Worm (Caenorhabditis elegans) whole organism, young adult: ENCODE results near the gene frpr-10.
A peak's percentile ranks its signal among the peaks of the same experiment; 100 is the strongest.
"Not testable (repeated sequence)": the region's sequence is repeated elsewhere in the genome, so short reads cannot be mapped to it uniquely, and the experiment has no call there.

ENCODE experiments used
- B0019.2 ChIP-seq: fragments of 200-800 bp; sonication (Bioruptor generic); conservative IDR thresholded peaks from 2 replicates; pipeline ENCODE4 v1.3.6; 2022; ENCODE audit warnings: missing genetic modification reagents, missing genetic modification characterization, missing compliant biosample characterization
- B0035.1 ChIP-seq: sonication (generic microtip); optimal IDR thresholded peaks from 2 replicates; lab custom pipeline; 2016; ENCODE audit warnings: missing genetic modification characterization, mild to moderate bottlenecking, missing compliant biosample characterization, missing genotype, missing genetic modification reagents
- C17E4.6 ChIP-seq: fragments of 200-800 bp; sonication (Bioruptor generic); IDR thresholded peaks from 2 replicates; pipeline ENCODE4 v1.3.6; 2022; ENCODE audit warnings: missing genetic modification reagents, missing genetic modification characterization, missing compliant biosample characterization
- D2030.7 ChIP-seq: fragments of 200-800 bp; sonication (Bioruptor generic); IDR thresholded peaks from 2 replicates; pipeline ENCODE4 v1.3.6; 2022; ENCODE audit warnings: missing genetic modification reagents, missing genetic modification characterization, missing compliant biosample characterization
- F23B12.7 ChIP-seq: sonication (generic microtip); optimal IDR thresholded peaks from 2 replicates; lab custom pipeline; 2017; ENCODE audit warnings: missing genetic modification characterization, mild to moderate bottlenecking, missing compliant biosample characterization, antibody characterized with exemption, moderate library complexity; ENCODE audit not compliant: insufficient read depth
- F49E8.2 ChIP-seq: sonication (generic microtip); optimal IDR thresholded peaks from 3 replicates; lab custom pipeline; 2017; ENCODE audit warnings: missing genetic modification characterization, mild to moderate bottlenecking, missing compliant biosample characterization, antibody characterized with exemption, moderate library complexity; ENCODE audit not compliant: insufficient read depth
- F57C9.4 ChIP-seq: sonication (generic microtip); optimal IDR thresholded peaks from 2 replicates; lab custom pipeline; 2017; ENCODE audit warnings: mild to moderate bottlenecking, missing genetic modification characterization, missing compliant biosample characterization
- K11D2.4 ChIP-seq: fragments of 200-800 bp; sonication (Bioruptor generic); IDR thresholded peaks from 2 replicates; pipeline ENCODE4 v1.3.6; 2022; ENCODE audit warnings: missing genetic modification reagents, missing genetic modification characterization, missing compliant biosample characterization
- K12H6.12 ChIP-seq: fragments of 200-800 bp; sonication (Bioruptor generic); optimal IDR thresholded peaks from 2 replicates; lab custom pipeline; 2018; ENCODE audit warnings: mild to moderate bottlenecking, missing genetic modification characterization, missing compliant biosample characterization
- Y56A3A.18 ChIP-seq: fragments of 200-800 bp; sonication (Bioruptor generic); IDR thresholded peaks from 2 replicates; pipeline ENCODE4 v1.3.6; 2022; ENCODE audit warnings: missing genetic modification reagents, missing genetic modification characterization, missing compliant biosample characterization
- Y79H2A.3 ChIP-seq: fragments of 200-800 bp; sonication (Bioruptor generic); conservative IDR thresholded peaks from 2 replicates; pipeline ENCODE4 v1.3.6; 2022; ENCODE audit warnings: missing genetic modification reagents, missing genetic modification characterization, missing compliant biosample characterization
- Y95B8A.8 ChIP-seq: fragments of 200-800 bp; sonication (Bioruptor generic); IDR thresholded peaks from 2 replicates; pipeline ENCODE4 v1.3.6; 2022; ENCODE audit warnings: missing genetic modification reagents, missing genetic modification characterization, missing compliant biosample characterization
- ZK185.1 ChIP-seq: sonication (generic microtip); optimal IDR thresholded peaks from 2 replicates; lab custom pipeline; 2016; ENCODE audit warnings: mild to moderate bottlenecking, missing genetic modification characterization, missing compliant biosample characterization; ENCODE audit not compliant: poor library complexity, severe bottlenecking
- ama-1 ChIP-seq, 3 experiments: fragments of 150-350 bp in 1 of 3; sonication (generic microtip) in 2 of 3; optimal IDR thresholded peaks; 2 replicates each; lab custom pipeline; 2014 to 2018; ENCODE audit warnings: missing biosample characterization in 2 of 3, missing genetic modification characterization in 2 of 3, missing genetic modification reagents in 2 of 3
- aptf-2 ChIP-seq: fragments of 200-800 bp; sonication (Bioruptor generic); conservative IDR thresholded peaks from 2 replicates; pipeline ENCODE4 v1.3.6; 2022; ENCODE audit warnings: missing genetic modification reagents, missing genetic modification characterization, missing compliant biosample characterization
- attf-6 ChIP-seq: fragments of 200-800 bp; sonication (Bioruptor generic); IDR thresholded peaks from 2 replicates; pipeline ENCODE4 v1.3.6; 2022; ENCODE audit warnings: missing genetic modification reagents, missing genetic modification characterization, missing compliant biosample characterization
- ccch-3 ChIP-seq: fragments of 200-800 bp; sonication (Bioruptor generic); optimal IDR thresholded peaks from 2 replicates; lab custom pipeline; 2018; ENCODE audit warnings: mild to moderate bottlenecking, missing genetic modification characterization, missing compliant biosample characterization
- cebp-1 ChIP-seq, 2 experiments: fragments of 200-800 bp in 1 of 2; sonication (Bioruptor generic) in 1 of 2; sonication (generic microtip) in 1 of 2; IDR thresholded peaks in 1 of 2; optimal IDR thresholded peaks in 1 of 2; 2 replicates each; pipeline versions ENCODE4 v1.3.6 to Lab custom; 2017 to 2022; ENCODE audit warnings: missing compliant biosample characterization in 2 of 2, missing genetic modification characterization in 2 of 2, mild to moderate bottlenecking in 1 of 2, missing genetic modification reagents in 1 of 2, moderate library complexity in 1 of 2
- ceh-27 ChIP-seq: fragments of 200-800 bp; sonication (Bioruptor generic); optimal IDR thresholded peaks from 2 replicates; lab custom pipeline; 2018; ENCODE audit warnings: mild to moderate bottlenecking, missing genetic modification characterization, moderate library complexity, missing compliant biosample characterization
- die-1 ChIP-seq: sonication (generic microtip); optimal IDR thresholded peaks from 2 replicates; lab custom pipeline; 2016; ENCODE audit warnings: missing genotype, mild to moderate bottlenecking, missing genetic modification characterization, missing compliant biosample characterization
- efl-1 ChIP-seq: fragments of 150-350 bp; optimal IDR thresholded peaks from 2 replicates; lab custom pipeline; 2014; ENCODE audit warnings: missing biosample characterization, missing genetic modification reagents, missing genetic modification characterization
- ekl-4 ChIP-seq: fragments of 200-800 bp; sonication (Bioruptor generic); IDR thresholded peaks from 2 replicates; pipeline ENCODE4 v1.3.6; 2022; ENCODE audit warnings: missing genetic modification reagents, missing genetic modification characterization, missing compliant biosample characterization
- him-1 ChIP-seq: sonication (generic microtip); optimal IDR thresholded peaks from 2 replicates; lab custom pipeline; 2016; ENCODE audit warnings: missing genotype, missing genetic modification reagents, missing genetic modification characterization, missing compliant biosample characterization
- hmg-1.2 ChIP-seq: fragments of 200-800 bp; sonication (Bioruptor generic); IDR thresholded peaks from 2 replicates; pipeline ENCODE4 v1.3.6; 2022; ENCODE audit warnings: missing genetic modification reagents, missing genetic modification characterization, missing compliant biosample characterization
- hsf-1 ChIP-seq: fragments of 200-800 bp; sonication (Bioruptor generic); IDR thresholded peaks from 2 replicates; pipeline ENCODE4 v1.3.6; 2022; ENCODE audit warnings: missing genetic modification reagents, missing genetic modification characterization, missing compliant biosample characterization
- let-526 ChIP-seq: fragments of 200-800 bp; sonication (Bioruptor generic); IDR thresholded peaks from 2 replicates; pipeline ENCODE4 v1.3.6; 2022; ENCODE audit warnings: missing genetic modification reagents, missing genetic modification characterization, missing compliant biosample characterization
- lin-35 ChIP-seq, 3 experiments: fragments of 150-350 bp in 2 of 3; sonication (generic microtip) in 1 of 3; optimal IDR thresholded peaks; 2 replicates each; lab custom pipeline; 2014 to 2018; ENCODE audit warnings: missing biosample characterization in 3 of 3, missing genetic modification characterization in 3 of 3, missing genetic modification reagents in 3 of 3
- lin-54 ChIP-seq: fragments of 200-800 bp; sonication (Bioruptor generic); optimal IDR thresholded peaks from 2 replicates; lab custom pipeline; 2018; ENCODE audit warnings: mild to moderate bottlenecking, missing genetic modification characterization, missing compliant biosample characterization
- lir-1 ChIP-seq: fragments of 200-800 bp; sonication (Bioruptor generic); conservative IDR thresholded peaks from 2 replicates; pipeline ENCODE4 v1.3.6; 2022; ENCODE audit warnings: missing genetic modification reagents, missing genetic modification characterization, missing compliant biosample characterization
- madf-10 ChIP-seq: sonication (generic microtip); optimal IDR thresholded peaks from 2 replicates; lab custom pipeline; 2016; ENCODE audit warnings: mild to moderate bottlenecking, missing genetic modification characterization, missing compliant biosample characterization
- madf-6 ChIP-seq: fragments of 200-800 bp; sonication (Bioruptor generic); IDR thresholded peaks from 2 replicates; pipeline ENCODE4 v1.3.6; 2022; ENCODE audit warnings: missing genetic modification reagents, missing genetic modification characterization, missing compliant biosample characterization
- madf-8 ChIP-seq: fragments of 200-800 bp; sonication (Bioruptor generic); conservative IDR thresholded peaks from 2 replicates; pipeline ENCODE4 v1.3.6; 2022; ENCODE audit warnings: missing genetic modification reagents, missing genetic modification characterization, missing compliant biosample characterization
- nfyb-1 ChIP-seq: fragments of 200-800 bp; sonication (Bioruptor generic); IDR thresholded peaks from 2 replicates; pipeline ENCODE4 v1.3.6; 2022; ENCODE audit warnings: missing genetic modification reagents, missing genetic modification characterization, missing compliant biosample characterization
- pbrm-1 ChIP-seq: fragments of 200-800 bp; sonication (Bioruptor generic); IDR thresholded peaks from 2 replicates; pipeline ENCODE4 v1.3.6; 2022; ENCODE audit warnings: missing genetic modification reagents, missing genetic modification characterization, missing compliant biosample characterization
- rcor-1 ChIP-seq: fragments of 200-800 bp; sonication (Bioruptor generic); IDR thresholded peaks from 2 replicates; pipeline ENCODE4 v1.3.6; 2022; ENCODE audit warnings: missing genetic modification reagents, missing genetic modification characterization, missing compliant biosample characterization
- repo-1 ChIP-seq: sonication (generic microtip); optimal IDR thresholded peaks from 2 replicates; lab custom pipeline; 2017; ENCODE audit warnings: mild to moderate bottlenecking, missing genetic modification characterization, missing compliant biosample characterization
- snpc-4 ChIP-seq, 5 experiments: fragments of 150-350 bp in 1 of 5; sonication (generic microtip) in 4 of 5; optimal IDR thresholded peaks; 2 replicates each; lab custom pipeline; 2014 to 2018; ENCODE audit warnings: missing genetic modification characterization in 5 of 5, missing biosample characterization in 3 of 5, antibody characterized with exemption in 2 of 5, mild to moderate bottlenecking in 2 of 5, missing compliant biosample characterization in 2 of 5, missing genotype in 2 of 5, moderate library complexity in 2 of 5, missing genetic modification reagents in 1 of 5
- tbp1 ChIP-seq: fragments of 200-800 bp; sonication (Bioruptor generic); optimal IDR thresholded peaks from 2 replicates; lab custom pipeline; 2018; ENCODE audit warnings: mild to moderate bottlenecking, missing genetic modification characterization, missing compliant biosample characterization
- zfh-2 ChIP-seq: fragments of 200-800 bp; sonication (Bioruptor generic); conservative IDR thresholded peaks from 2 replicates; pipeline ENCODE4 v1.3.6; 2022; ENCODE audit warnings: missing genetic modification reagents, missing genetic modification characterization, missing compliant biosample characterization
- ztf-25 ChIP-seq: fragments of 200-800 bp; sonication (Bioruptor generic); IDR thresholded peaks from 2 replicates; pipeline ENCODE4 v1.3.6; 2022; ENCODE audit warnings: missing genetic modification reagents, missing genetic modification characterization, missing compliant biosample characterization
- ztf-26 ChIP-seq: sonication (generic microtip); optimal IDR thresholded peaks from 2 replicates; lab custom pipeline; 2017; ENCODE audit warnings: missing genetic modification characterization, missing compliant biosample characterization
- ztf-28 ChIP-seq: fragments of 200-800 bp; sonication (Bioruptor generic); IDR thresholded peaks from 2 replicates; pipeline ENCODE4 v1.3.6; 2022; ENCODE audit warnings: missing genetic modification reagents, missing genetic modification characterization, missing compliant biosample characterization
- ztf-6 ChIP-seq: fragments of 200-800 bp; sonication (Bioruptor generic); IDR thresholded peaks from 2 replicates; pipeline ENCODE4 v1.3.6; 2022; ENCODE audit warnings: missing genetic modification reagents, missing genetic modification characterization, missing compliant biosample characterization

frpr-10 gene

ce11 chrIV:8013849-8014248, 56.2 kb downstream of the frpr-10 start, which contains the start of gene C26B2.8 (continued):
- TF ChIP-seq repo-1 (no peak), F23B12.7 (tag; lab: Kevin White, UChicago) (no peak), efl-1 (GFP tag; lab: Kevin White, UChicago) (no peak), hmg-1.2 (GFP tag; lab: Robert Waterston, UW) (no peak), F57C9.4 (tag; lab: Kevin White, UChicago) (no peak), him-1 (no peak), ama-1 (optimal IDR thresholded peaks at IDR 0.05; lab: Kevin White, UChicago) (no peak), ama-1 (GFP tag; optimal IDR thresholded peaks at IDR 0.05; lab: Kevin White, UChicago) (no peak)
- TF ChIP-seq, all 124 proteins: peak for 0

- peak; percentile 3 for TF ChIP-seq B0035.1 (tag; lab: Kevin White, UChicago)
- peak; percentile 60 for TF ChIP-seq K12H6.12 (tag; lab: Kevin White, UChicago)
- peak; percentile 67; the same call in 1 of the 2 replicates for TF ChIP-seq nfyb-1 (GFP tag; lab: Robert Waterston, UW)
- TF ChIP-seq let-526 (GFP tag; lab: Robert Waterston, UW), result peak; percentile 88
- TF ChIP-seq ztf-6 (GFP tag; lab: Robert Waterston, UW), result peak; percentile 44; the same call in 1 of the 2 replicates
- TF ChIP-seq C17E4.6 (GFP tag; lab: Robert Waterston, UW), result peak; percentile 82
- TF ChIP-seq snpc-4 (GFP tag; optimal IDR thresholded peaks at IDR 0.05; lab: Kevin White, UChicago), result not testable (repeated sequence)
- TF ChIP-seq snpc-4 (tag; optimal IDR thresholded peaks at IDR 0.05; lab: Kevin White, UChicago), result peak in 3 of 4 experiments; percentile 11 to 59 (median 16)
- peak; percentile 54 for TF ChIP-seq die-1 (tag; lab: Kevin White, UChicago)
- peak; percentile 39; the same call in 1 of the 2 replicates for TF ChIP-seq zfh-2
- 0 out of 2 replicates have a peak, but pooled peaks have one; percentile 14 for TF ChIP-seq attf-6 (GFP tag; lab: Robert Waterston, UW)
- peak; percentile 72 for TF ChIP-seq ceh-27
- TF ChIP-seq F49E8.2, result peak; percentile 53
- peak; percentile 8 for TF ChIP-seq him-1
- TF ChIP-seq pbrm-1 (GFP tag; lab: Robert Waterston, UW), result peak; percentile 62; the same call in 1 of the 2 replicates
- TF ChIP-seq ZK185.1 (tag; lab: Kevin White, UChicago), result peak; percentile 78
- peak; percentile 77 for TF ChIP-seq lir-1 (GFP tag; lab: Robert Waterston, UW)
- peak; percentile 77 for TF ChIP-seq hsf-1
- TF ChIP-seq D2030.7 (GFP tag; lab: Robert Waterston, UW), result peak; percentile 94
- peak; percentile 18 for TF ChIP-seq ztf-26 (tag; lab: Kevin White, UChicago)
- peak; percentile 69 for TF ChIP-seq lin-54 (GFP tag; lab: Kevin White, UChicago)
- peak; percentile 59 for TF ChIP-seq ccch-3 (GFP tag; lab: Kevin White, UChicago)
- peak; percentile 57 for TF ChIP-seq ekl-4 (GFP tag; lab: Robert Waterston, UW)
- TF ChIP-seq tbp1, result peak; percentile 31
- TF ChIP-seq cebp-1 (GFP tag; IDR thresholded peaks at IDR 0.05; lab: Robert Waterston, UW), result peak; percentile 67
- TF ChIP-seq cebp-1 (tag; optimal IDR thresholded peaks at IDR 0.05; lab: Kevin White, UChicago), result peak; percentile 69
- peak; percentile 69 for TF ChIP-seq K11D2.4 (GFP tag; lab: Robert Waterston, UW)
- TF ChIP-seq madf-10 (tag; lab: Kevin White, UChicago), result peak; percentile 84
- peak; percentile 91 for TF ChIP-seq rcor-1 (GFP tag; lab: Robert Waterston, UW)
- TF ChIP-seq B0019.2 (GFP tag; lab: Robert Waterston, UW), result peak; percentile 80
- TF ChIP-seq madf-6 (GFP tag; lab: Robert Waterston, UW), result peak; percentile 66
- peak; percentile 93 for TF ChIP-seq ztf-25 (GFP tag; lab: Robert Waterston, UW)
- TF ChIP-seq madf-8 (GFP tag; lab: Robert Waterston, UW), result peak; percentile 63
- peak; percentile 97 for TF ChIP-seq ztf-28 (GFP tag; lab: Robert Waterston, UW)
- TF ChIP-seq lin-35 (GFP tag; optimal IDR thresholded peaks at IDR 0.05; lab: Kevin White, UChicago), result peak in 1 of 3 experiments; percentile 53
- TF ChIP-seq Y79H2A.3 (GFP tag; lab: Robert Waterston, UW), result 0 out of 2 replicates have a peak, but pooled peaks have one; percentile 61
- peak; percentile 85 for TF ChIP-seq Y95B8A.8
- peak; percentile 57; the same call in 1 of the 2 replicates for TF ChIP-seq Y56A3A.18
- peak; percentile 87 for TF ChIP-seq aptf-2 (GFP tag; lab: Robert Waterston, UW)
Observed at ce11 chrIV:8015726-8016312, 58.2 kb downstream of the frpr-10 start, which contains the start of gene C26B2.7. Gene C26B2.7 (plus strand): TSS chrIV:8016274.
